Fruit fly (Drosophila melanogaster): ENCODE data around the gene CG12402.

The CG12402 gene

DNA sequence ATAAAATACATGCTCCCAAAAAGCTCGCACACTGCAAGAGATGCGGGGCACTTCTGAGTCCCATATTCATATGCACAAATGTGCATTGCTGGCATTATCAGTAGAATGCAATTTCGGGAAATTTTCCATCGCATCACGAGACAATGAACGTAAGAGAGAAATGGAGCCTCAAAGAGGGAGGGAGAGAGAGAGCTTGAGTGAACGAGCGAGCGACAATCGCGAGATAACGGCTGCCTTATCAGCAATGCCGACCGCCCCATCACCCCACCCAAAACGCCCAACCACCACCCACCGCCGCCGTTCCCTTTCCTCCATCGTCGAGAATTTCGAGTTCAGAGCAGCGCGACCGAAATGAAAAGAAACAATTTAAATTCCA lies 52.2 kb downstream of the CG12402 start (continued):
- TF ChIP-seq mam (GFP tag; optimal IDR thresholded peaks at IDR 0.05) = no peak
- TF ChIP-seq CG8359 (GFP tag; optimal IDR thresholded peaks at IDR 0.05; ENCODE audit: borderline replicate concordance) = no peak
- peak; percentile 53 for TF ChIP-seq Trl (optimal IDR thresholded peaks at IDR 0.05)
- no peak for TF ChIP-seq Trl (GFP tag; optimal IDR thresholded peaks at IDR 0.05)
- TF ChIP-seq knrl (GFP tag; IDR thresholded peaks at IDR 0.05; ENCODE audit: partially characterized antibody) = no peak
- TF ChIP-seq en (GFP tag; optimal IDR thresholded peaks at IDR 0.05) = no peak
- TF ChIP-seq CG30020 (tag; optimal IDR thresholded peaks at IDR 0.05) = no peak
- no peak for TF ChIP-seq crc (GFP tag; optimal IDR thresholded peaks at IDR 0.05)
- TF ChIP-seq ci (GFP tag; IDR thresholded peaks at IDR 0.05) = peak; percentile 29; the same call in 1 of the 3 replicates
- no peak for TF ChIP-seq tgo (GFP tag; IDR thresholded peaks at IDR 0.05)
- no peak for TF ChIP-seq CG14710 (tag; optimal IDR thresholded peaks at IDR 0.05)
- no peak for TF ChIP-seq Lhr (GFP tag; optimal IDR thresholded peaks at IDR 0.05)
- TF ChIP-seq CG15073 (GFP tag; optimal IDR thresholded peaks at IDR 0.05) = no peak
- TF ChIP-seq CG14965 (GFP tag; optimal IDR thresholded peaks at IDR 0.05; ENCODE audit: borderline replicate concordance) = no peak
- TF ChIP-seq Rfx (GFP tag; IDR thresholded peaks at IDR 0.05) = no peak
- TF ChIP-seq Nf-YC (tag; optimal IDR thresholded peaks at IDR 0.05) = no peak
- no peak for TF ChIP-seq Neu2 (GFP tag; optimal IDR thresholded peaks at IDR 0.05; ENCODE audit: borderline replicate concordance)
- TF ChIP-seq TFAM (GFP tag; optimal IDR thresholded peaks at IDR 0.05) = no peak
- no peak for TF ChIP-seq CG18764 (GFP tag; optimal IDR thresholded peaks at IDR 0.05)
- peak; percentile 66 for TF ChIP-seq CG12769 (tag; optimal IDR thresholded peaks at IDR 0.05)
- TF ChIP-seq D (optimal IDR thresholded peaks at IDR 0.05) = no peak
- no peak for TF ChIP-seq D (GFP tag; optimal IDR thresholded peaks at IDR 0.05)
- no peak for TF ChIP-seq CG15269 (tag; optimal IDR thresholded peaks at IDR 0.05)
- no peak for TF ChIP-seq CG13424 (tag; optimal IDR thresholded peaks at IDR 0.05)
- no peak for TF ChIP-seq MBD-R2 (GFP tag; IDR thresholded peaks at IDR 0.05)
- no peak for TF ChIP-seq HLHmδ (GFP tag; optimal IDR thresholded peaks at IDR 0.05)
- TF ChIP-seq Awh (GFP tag; IDR thresholded peaks at IDR 0.05) = peak; percentile 28; the same call in 1 of the 2 replicates
- TF ChIP-seq CG8290 (GFP tag; optimal IDR thresholded peaks at IDR 0.05) = no peak
- TF ChIP-seq CG8290 (tag; optimal IDR thresholded peaks at IDR 0.05) = peak in 1 of 2 experiments; percentile 56
- TF ChIP-seq grau (tag; optimal IDR thresholded peaks at IDR 0.05) = no peak
- no peak for TF ChIP-seq Kr (GFP tag; optimal IDR thresholded peaks at IDR 0.05)
- peak; percentile 11; the same call in 1 of the 3 replicates for TF ChIP-seq CG34224 (GFP tag; IDR thresholded peaks at IDR 0.05; ENCODE audit: partially characterized antibody)
- no peak for TF ChIP-seq vfl (GFP tag; optimal IDR thresholded peaks at IDR 0.05)
- TF ChIP-seq gfzf (GFP tag; optimal IDR thresholded peaks at IDR 0.05) = no peak
- TF ChIP-seq Med (GFP tag) = no peak
- TF ChIP-seq Drgx (GFP tag; IDR thresholded peaks at IDR 0.05) = peak; percentile 33; the same call in 1 of the 2 replicates
- TF ChIP-seq abd-A (tag; optimal IDR thresholded peaks at IDR 0.05) = peak; percentile 74
- 0 out of 2 replicates have a peak, but pooled peaks have one; percentile 11 for TF ChIP-seq CG16779 (GFP tag; IDR thresholded peaks at IDR 0.05)
- TF ChIP-seq CG17612 (GFP tag; IDR thresholded peaks at IDR 0.05) = no peak
- no peak for TF ChIP-seq CG18599 (GFP tag; optimal IDR thresholded peaks at IDR 0.05)
- TF ChIP-seq CG3838 (GFP tag; optimal IDR thresholded peaks at IDR 0.05) = no peak
- no peak for TF ChIP-seq CoRest (tag; optimal IDR thresholded peaks at IDR 0.05)
- no peak for TF ChIP-seq CG17568 (GFP tag; optimal IDR thresholded peaks at IDR 0.05)
- no peak for TF ChIP-seq scrt (GFP tag; optimal IDR thresholded peaks at IDR 0.05)
- no peak for TF ChIP-seq CG43689 (GFP tag; IDR thresholded peaks at IDR 0.05)
- no peak for TF ChIP-seq jigr1 (GFP tag; IDR thresholded peaks at IDR 0.05)
- TF ChIP-seq CG2199 (GFP tag; IDR thresholded peaks at IDR 0.05) = 0 out of 3 replicates have a peak, but pooled peaks have one; percentile 48
- TF ChIP-seq CG1024 (GFP tag; IDR thresholded peaks at IDR 0.05) = no peak
- TF ChIP-seq Tbp (GFP tag; optimal IDR thresholded peaks at IDR 0.05) = no peak
- TF ChIP-seq nau (GFP tag; optimal IDR thresholded peaks at IDR 0.05) = no peak
- no peak for TF ChIP-seq Nf-YA (GFP tag; IDR thresholded peaks at IDR 0.05)
- TF ChIP-seq gt (GFP tag; IDR thresholded peaks at IDR 0.05) = no peak
